Fruit fly (Drosophila melanogaster): ENCODE results near the gene Tpt.

dm6 chr3L:8421808-8422586 lies 16.9 kb upstream of the Tpt start, which contains the start of gene CG32354:
- TF ChIP-seq psq (optimal IDR thresholded peaks at IDR 0.05) (no peak), Sin3A (optimal IDR thresholded peaks at IDR 0.05) (no peak), insv (optimal IDR thresholded peaks at IDR 0.05) (no peak), ttk (optimal IDR thresholded peaks at IDR 0.05) (no peak)

All from Kc167 (cell line).